Fruit fly (Drosophila melanogaster): ENCODE results near the gene CG9123.

DNA sequence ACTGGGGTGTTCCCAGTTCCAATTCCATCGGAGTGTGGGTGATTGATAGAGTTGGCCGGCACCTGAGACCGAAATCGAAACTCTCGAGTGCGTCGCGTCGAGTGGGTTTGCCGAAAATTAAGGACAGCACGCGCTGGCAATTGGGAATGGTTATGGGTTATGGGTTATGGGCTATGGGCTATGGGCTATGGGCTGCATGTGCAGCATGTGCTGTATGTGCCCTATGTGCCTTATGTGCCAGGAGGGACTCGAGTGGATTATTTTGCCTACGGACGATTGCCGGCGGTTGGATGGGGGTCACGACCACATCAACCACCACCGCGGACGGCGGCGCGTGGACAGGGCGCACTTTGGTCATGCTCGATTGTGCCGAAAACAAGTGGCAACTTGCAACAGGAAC is 28.2 kb upstream of the CG9123 start:
- no peak for TF ChIP-seq eg (GFP tag; IDR thresholded peaks at IDR 0.05)
- TF ChIP-seq topi (GFP tag; optimal IDR thresholded peaks at IDR 0.05): no peak
- TF ChIP-seq CG34406 (GFP tag; optimal IDR thresholded peaks at IDR 0.05): no peak
- no peak for TF ChIP-seq fd59A (GFP tag; optimal IDR thresholded peaks at IDR 0.05)
- TF ChIP-seq Lpt (GFP tag; optimal IDR thresholded peaks at IDR 0.05): no peak
- TF ChIP-seq Gug (GFP tag; IDR thresholded peaks at IDR 0.05): no peak
- no peak for TF ChIP-seq CG3032 (tag; optimal IDR thresholded peaks at IDR 0.05)

Measured in whole organism, prepupa.